Fruit fly (Drosophila melanogaster): ENCODE data around the gene CG42834.

DNA sequence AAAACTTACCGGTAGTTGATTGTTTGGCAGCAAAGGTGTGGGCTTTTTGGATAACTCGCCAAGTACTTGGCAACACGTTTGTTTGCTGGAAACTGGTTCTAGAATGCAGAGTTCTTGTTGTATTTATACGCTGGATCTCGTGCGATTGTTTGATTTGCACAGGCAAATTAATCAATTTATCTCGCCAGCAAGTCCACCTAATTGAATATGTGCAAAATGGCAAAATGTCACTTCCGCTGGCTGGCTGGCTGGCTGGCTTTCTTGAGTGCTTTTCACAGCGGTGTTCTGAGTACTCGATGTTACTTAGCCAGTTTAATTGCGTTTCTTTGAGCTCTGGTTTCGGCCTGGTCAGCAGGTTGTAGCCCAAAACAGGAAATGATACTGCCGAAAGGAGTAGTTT lies 30.2 kb downstream of the CG42834 start, which contains the start of gene Eh:
- TF ChIP-seq CG8478 (optimal IDR thresholded peaks at IDR 0.05) (no peak), CTCF (optimal IDR thresholded peaks at IDR 0.05) (no peak)
